Fruit fly (Drosophila melanogaster): ENCODE results near the gene CtsB.

CtsB gene

dm6 chrX:13764397-13765119 lies 17.4 kb downstream of the CtsB start (continued):
- TF ChIP-seq run (tag; optimal IDR thresholded peaks at IDR 0.05) (peak; percentile 50), Med (GFP tag) (peak; percentile 61), Eip74EF (GFP tag; optimal IDR thresholded peaks at IDR 0.05) (no peak), eve (GFP tag; optimal IDR thresholded peaks at IDR 0.05) (no peak), CG14860 (GFP tag; IDR thresholded peaks at IDR 0.05; ENCODE audit: partially characterized antibody) (no peak), CG34224 (GFP tag; IDR thresholded peaks at IDR 0.05; ENCODE audit: partially characterized antibody) (no peak), Abd-B (GFP tag; optimal IDR thresholded peaks at IDR 0.05) (peak; percentile 60), Dad (GFP tag; optimal IDR thresholded peaks at IDR 0.05) (no peak), CG6689 (GFP tag; IDR thresholded peaks at IDR 0.05) (peak; percentile 49), ap (GFP tag; IDR thresholded peaks at IDR 0.05) (no peak), CG32767 (GFP tag; IDR thresholded peaks at IDR 0.05) (no peak), zfh2 (GFP tag; optimal IDR thresholded peaks at IDR 0.05) (no peak), inv (GFP tag; IDR thresholded peaks at IDR 0.05; ENCODE audit: partially characterized antibody) (no peak), stc (GFP tag; IDR thresholded peaks at IDR 0.05) (peak; percentile 15; the same call in 1 of the 2 replicates), pb (GFP tag; optimal IDR thresholded peaks at IDR 0.05) (no peak), Hr78 (GFP tag; optimal IDR thresholded peaks at IDR 0.05) (peak in 1 of 2 experiments; percentile 8), CG6854 (GFP tag; optimal IDR thresholded peaks at IDR 0.05) (no peak), ERR (GFP tag; optimal IDR thresholded peaks at IDR 0.05) (no peak), Scr (GFP tag; IDR thresholded peaks at IDR 0.05; ENCODE audit: partially characterized antibody) (no peak), Ada2b (GFP tag; IDR thresholded peaks at IDR 0.05) (peak; percentile 35; the same call in 1 of the 2 replicates), ci (GFP tag; IDR thresholded peaks at IDR 0.05) (peak; percentile 75), CG9797 (GFP tag; optimal IDR thresholded peaks at IDR 0.05) (no peak), ase (GFP tag; IDR thresholded peaks at IDR 0.05) (peak; percentile 33; the same call in 1 of the 3 replicates), peb (GFP tag; IDR thresholded peaks at IDR 0.05) (peak; percentile 15; the same call in 1 of the 2 replicates), CG11504 (tag; optimal IDR thresholded peaks at IDR 0.05) (peak; percentile 74), HmgD (GFP tag; optimal IDR thresholded peaks at IDR 0.05) (no peak), Jarid2 (GFP tag; optimal IDR thresholded peaks at IDR 0.05) (no peak), nau (GFP tag; optimal IDR thresholded peaks at IDR 0.05) (no peak), sc (optimal IDR thresholded peaks at IDR 0.05) (no peak), sc (GFP tag; optimal IDR thresholded peaks at IDR 0.05) (peak; percentile 19), gt (GFP tag; IDR thresholded peaks at IDR 0.05) (no peak), vvl (GFP tag; IDR thresholded peaks at IDR 0.05) (0 out of 2 replicates have a peak, but pooled peaks have one; percentile 57), CG10462 (GFP tag; optimal IDR thresholded peaks at IDR 0.05) (no peak), zen2 (GFP tag; IDR thresholded peaks at IDR 0.05; ENCODE audit: partially characterized antibody) (no peak), CG8281 (tag; optimal IDR thresholded peaks at IDR 0.05) (peak; percentile 9), CG7372 (GFP tag; IDR thresholded peaks at IDR 0.05) (no peak), CG15514 (GFP tag; optimal IDR thresholded peaks at IDR 0.05) (no peak), CG30020 (tag; optimal IDR thresholded peaks at IDR 0.05) (no peak), YL-1 (GFP tag; optimal IDR thresholded peaks at IDR 0.05) (no peak), Nf-YB (GFP tag; optimal IDR thresholded peaks at IDR 0.05) (no peak), pzg (GFP tag; optimal IDR thresholded peaks at IDR 0.05) (no peak), Taf1 (GFP tag; IDR thresholded peaks at IDR 0.05) (peak; percentile 27; the same call in 1 of the 2 replicates), Adf1 (GFP tag; IDR thresholded peaks at IDR 0.05) (no peak), az2 (GFP tag; optimal IDR thresholded peaks at IDR 0.05) (peak; percentile 47), CG15601 (tag; optimal IDR thresholded peaks at IDR 0.05) (no peak), B-H1 (GFP tag; IDR thresholded peaks at IDR 0.05) (peak; percentile 44; the same call in 1 of the 3 replicates), tup (GFP tag; optimal IDR thresholded peaks at IDR 0.05) (no peak), CG9727 (GFP tag; optimal IDR thresholded peaks at IDR 0.05) (peak; percentile 27), mld (GFP tag; IDR thresholded peaks at IDR 0.05; ENCODE audit: partially characterized antibody) (no peak)
